Worm (Caenorhabditis elegans) whole organism, early embryonic: ENCODE results near the gene cdc-14.

Source experiments
- aly-1 ChIP-seq: sonication (generic microtip); optimal IDR thresholded peaks from 2 replicates; lab custom pipeline; 2016; ENCODE audit warnings: missing genetic modification characterization, missing compliant biosample characterization
- ama-1 ChIP-seq: fragments of 150-350 bp; optimal IDR thresholded peaks from 2 replicates; lab custom pipeline; 2014
- ceh-13 ChIP-seq: fragments of 200-800 bp; sonication (Bioruptor generic); optimal IDR thresholded peaks from 2 replicates; lab custom pipeline; 2018; ENCODE audit warnings: mild to moderate bottlenecking, missing genetic modification characterization, missing compliant biosample characterization
- ceh-36 ChIP-seq: sonication (generic microtip); optimal IDR thresholded peaks from 2 replicates; lab custom pipeline; 2016; ENCODE audit warnings: missing genetic modification characterization, inconsistent platforms, missing compliant biosample characterization
- ets-7 ChIP-seq: sonication (generic microtip); optimal IDR thresholded peaks from 2 replicates; lab custom pipeline; 2016; ENCODE audit warnings: missing genotype, missing genetic modification characterization, missing compliant biosample characterization
- hmbx-1 ChIP-seq: sonication (generic microtip); optimal IDR thresholded peaks from 2 replicates; lab custom pipeline; 2016; ENCODE audit warnings: mild to moderate bottlenecking, missing genetic modification characterization, missing compliant biosample characterization
- hmg-4 ChIP-seq: fragments of 200-800 bp; sonication (Bioruptor generic); optimal IDR thresholded peaks from 2 replicates; lab custom pipeline; 2018; ENCODE audit warnings: mild to moderate bottlenecking, missing genetic modification characterization, missing compliant biosample characterization
- hnd-1 ChIP-seq: sonication (generic microtip); optimal IDR thresholded peaks from 2 replicates; lab custom pipeline; 2016; ENCODE audit warnings: missing genetic modification characterization, missing compliant biosample characterization
- pes-1 ChIP-seq: fragments of 200-800 bp; sonication (Bioruptor generic); IDR thresholded peaks from 2 replicates; pipeline ENCODE4 v1.3.6; 2022; ENCODE audit warnings: missing genetic modification reagents, missing genetic modification characterization, missing compliant biosample characterization
- scrt-1 ChIP-seq: fragments of 200-800 bp; sonication (Bioruptor generic); IDR thresholded peaks from 2 replicates; pipeline ENCODE4 v1.3.6; 2022; ENCODE audit warnings: missing genetic modification characterization, missing compliant biosample characterization
- tbx-11 ChIP-seq: fragments of 200-800 bp; sonication (Bioruptor generic); IDR thresholded peaks from 2 replicates; pipeline ENCODE4 v1.3.6; 2022; ENCODE audit warnings: missing genetic modification characterization, missing compliant biosample characterization
- tra-4 ChIP-seq: sonication (generic microtip); optimal IDR thresholded peaks from 2 replicates; lab custom pipeline; 2017; ENCODE audit warnings: missing genetic modification characterization, missing compliant biosample characterization

- TF ChIP-seq hmbx-1 (tag; lab: Kevin White, UChicago) (no peak), ama-1 (no peak), ceh-13 (no peak), tbx-11 (GFP tag; lab: Robert Waterston, UW) (no peak), scrt-1 (GFP tag; lab: Robert Waterston, UW) (no peak), hnd-1 (tag; lab: Kevin White, UChicago) (no peak), tra-4 (no peak), ceh-36 (tag; lab: Kevin White, UChicago) (no peak), ets-7 (no peak), aly-1 (no peak), hmg-4 (GFP tag; lab: Kevin White, UChicago) (no peak), pes-1 (GFP tag; lab: Robert Waterston, UW) (no peak)
Observed at ce11 chrII:5599326-5600044, 6.3 kb upstream of the cdc-14 start, which contains the start of gene C17G10.10.
